Worm (Caenorhabditis elegans): ENCODE results near the gene rer-1.

Gene rer-1

DNA sequence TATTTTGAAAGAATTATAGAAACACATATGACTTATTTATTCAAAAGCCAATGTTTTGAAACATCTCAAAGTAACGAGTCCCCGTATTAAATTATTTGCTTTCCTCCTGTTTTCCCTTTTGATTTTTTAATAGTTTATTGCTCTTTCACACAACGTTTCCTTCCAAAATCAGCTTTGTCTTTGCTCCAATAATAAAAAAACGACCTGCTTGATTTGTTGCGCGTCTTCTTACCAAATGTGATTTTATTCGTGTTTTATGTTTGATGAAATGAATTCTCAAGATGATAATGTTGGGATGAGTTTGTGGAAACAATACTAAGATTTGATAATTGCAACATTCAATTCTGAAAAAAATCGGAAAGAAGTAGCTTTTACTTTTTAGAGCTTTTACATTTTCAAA is 1.2 kb downstream of the rer-1 start:
- TF ChIP-seq ces-1 (GFP tag; optimal IDR thresholded peaks at IDR 0.05) (no peak), hlh-1 (tag; optimal IDR thresholded peaks at IDR 0.05) (no peak), lin-13 (tag; optimal IDR thresholded peaks at IDR 0.05) (no peak), drap-1 (GFP tag; optimal IDR thresholded peaks at IDR 0.05) (no peak), elt-1 (tag; optimal IDR thresholded peaks at IDR 0.05; ENCODE audit: borderline replicate concordance, insufficient read depth) (no peak), M03D4.4 (tag; optimal IDR thresholded peaks at IDR 0.05) (no peak), ceh-39 (tag; optimal IDR thresholded peaks at IDR 0.05) (no peak), unc-120 (tag; optimal IDR thresholded peaks at IDR 0.05; ENCODE audit: poor library complexity, severe bottlenecking) (no peak), snpc-4 (tag; optimal IDR thresholded peaks at IDR 0.05) (no peak), nhr-2 (tag; optimal IDR thresholded peaks at IDR 0.05) (no peak), cnd-1 (tag; optimal IDR thresholded peaks at IDR 0.05) (no peak), unc-39 (tag; optimal IDR thresholded peaks at IDR 0.05) (no peak)

DNA sequence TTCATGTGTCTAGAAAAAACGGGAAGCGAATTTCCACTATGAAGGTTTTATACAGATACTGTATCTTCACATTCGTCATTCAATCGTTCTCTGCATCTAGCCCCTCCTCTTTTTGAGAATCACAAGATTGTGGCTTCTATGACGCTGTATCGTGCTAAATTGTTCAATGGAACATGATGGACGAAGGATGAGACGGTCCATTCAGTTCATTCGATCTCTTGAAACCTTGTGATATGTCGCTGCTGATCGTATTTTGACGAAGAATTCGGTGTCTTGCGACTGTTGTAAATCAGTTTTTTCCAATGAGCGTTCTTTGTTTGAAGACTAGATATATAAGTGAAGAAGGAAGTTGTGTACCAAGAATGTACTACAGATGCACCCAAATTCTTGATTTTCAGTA is 2.5 kb downstream of the rer-1 start:
- TF ChIP-seq M03D4.4 (tag; optimal IDR thresholded peaks at IDR 0.05) (no peak), drap-1 (GFP tag; optimal IDR thresholded peaks at IDR 0.05) (no peak), elt-3 (tag; optimal IDR thresholded peaks at IDR 0.05) (no peak), pha-4 (tag; optimal IDR thresholded peaks at IDR 0.05) (no peak), flh-1 (GFP tag; optimal IDR thresholded peaks at IDR 0.05) (no peak)

DNA sequence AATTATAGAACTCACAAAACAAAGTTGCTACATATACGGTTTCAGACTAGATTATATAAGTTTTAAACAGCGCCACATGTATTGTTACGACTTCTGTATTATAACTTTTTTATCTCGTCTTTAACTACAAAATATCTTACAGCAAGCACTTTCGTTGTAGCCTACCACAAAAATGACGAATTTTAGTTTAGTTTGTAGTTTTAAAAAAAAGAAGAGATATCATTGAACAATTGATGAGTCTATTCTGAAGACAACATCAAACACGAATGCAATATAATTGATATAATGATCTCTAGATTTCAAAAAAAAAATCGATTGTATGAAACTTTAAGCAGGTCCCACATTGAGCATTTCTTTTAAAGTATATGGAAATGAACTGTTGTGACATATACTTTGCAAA is 3.1 kb downstream of the rer-1 start:
- TF ChIP-seq elt-3 (tag; optimal IDR thresholded peaks at IDR 0.05) (no peak), lsy-2 (tag; optimal IDR thresholded peaks at IDR 0.05) (no peak), blmp-1 (tag; optimal IDR thresholded peaks at IDR 0.05) (no peak), M03D4.4 (tag; optimal IDR thresholded peaks at IDR 0.05) (no peak)

DNA sequence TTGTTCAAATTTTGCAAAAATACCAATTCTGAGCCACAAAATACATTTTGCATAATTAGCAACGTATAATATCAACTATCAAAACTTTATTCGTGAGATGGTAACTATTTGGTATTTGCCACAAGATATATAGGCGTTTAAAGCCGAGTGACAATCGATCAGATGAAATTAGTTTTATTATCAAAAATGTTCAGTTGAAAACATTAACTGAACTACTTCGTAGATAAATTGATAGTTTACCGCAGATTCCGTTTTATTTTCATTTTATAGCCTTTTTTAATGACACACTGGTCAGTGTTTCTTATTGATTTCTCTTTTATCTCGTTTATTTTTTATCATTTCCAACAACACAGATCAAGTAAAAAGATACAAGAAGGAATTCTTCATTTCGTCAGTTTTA is 6.1 kb downstream of the rer-1 start:
- TF ChIP-seq M03D4.4 (tag; optimal IDR thresholded peaks at IDR 0.05): no peak
- TF ChIP-seq nhr-76 (tag; optimal IDR thresholded peaks at IDR 0.05): no peak
- no peak for TF ChIP-seq lin-32 (GFP tag; optimal IDR thresholded peaks at IDR 0.05)
- no peak for TF ChIP-seq hlh-1 (tag; optimal IDR thresholded peaks at IDR 0.05)
- TF ChIP-seq tbx-8 (GFP tag; optimal IDR thresholded peaks at IDR 0.05): no peak
- no peak for TF ChIP-seq sptf-1 (tag; optimal IDR thresholded peaks at IDR 0.05)
- TF ChIP-seq snpc-4 (tag; optimal IDR thresholded peaks at IDR 0.05): no peak

DNA sequence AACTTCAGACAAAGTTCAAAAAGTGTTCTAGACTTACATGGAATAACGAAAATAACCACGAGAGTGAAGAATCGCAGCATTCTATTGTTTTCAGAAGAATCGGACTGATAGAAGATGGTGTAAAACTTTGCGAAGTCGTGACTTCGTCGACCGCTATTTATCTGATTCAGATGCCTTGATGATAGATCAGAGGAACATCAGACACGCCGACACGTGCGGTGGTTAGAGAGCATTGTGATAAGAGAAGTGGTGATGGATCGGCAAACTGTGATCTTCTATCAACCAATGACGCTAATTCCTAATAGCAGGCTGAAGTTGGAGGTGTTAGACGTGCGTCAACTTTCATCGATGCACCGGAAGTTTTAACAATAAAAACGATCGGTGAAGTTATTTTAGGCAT is 7.1 kb downstream of the rer-1 start:
- TF ChIP-seq unc-62 (GFP tag; optimal IDR thresholded peaks at IDR 0.05) (no peak), nhr-2 (tag; optimal IDR thresholded peaks at IDR 0.05) (no peak), hlh-1 (tag; optimal IDR thresholded peaks at IDR 0.05) (no peak), unc-39 (tag; optimal IDR thresholded peaks at IDR 0.05) (no peak), flh-1 (GFP tag; optimal IDR thresholded peaks at IDR 0.05) (no peak)

DNA sequence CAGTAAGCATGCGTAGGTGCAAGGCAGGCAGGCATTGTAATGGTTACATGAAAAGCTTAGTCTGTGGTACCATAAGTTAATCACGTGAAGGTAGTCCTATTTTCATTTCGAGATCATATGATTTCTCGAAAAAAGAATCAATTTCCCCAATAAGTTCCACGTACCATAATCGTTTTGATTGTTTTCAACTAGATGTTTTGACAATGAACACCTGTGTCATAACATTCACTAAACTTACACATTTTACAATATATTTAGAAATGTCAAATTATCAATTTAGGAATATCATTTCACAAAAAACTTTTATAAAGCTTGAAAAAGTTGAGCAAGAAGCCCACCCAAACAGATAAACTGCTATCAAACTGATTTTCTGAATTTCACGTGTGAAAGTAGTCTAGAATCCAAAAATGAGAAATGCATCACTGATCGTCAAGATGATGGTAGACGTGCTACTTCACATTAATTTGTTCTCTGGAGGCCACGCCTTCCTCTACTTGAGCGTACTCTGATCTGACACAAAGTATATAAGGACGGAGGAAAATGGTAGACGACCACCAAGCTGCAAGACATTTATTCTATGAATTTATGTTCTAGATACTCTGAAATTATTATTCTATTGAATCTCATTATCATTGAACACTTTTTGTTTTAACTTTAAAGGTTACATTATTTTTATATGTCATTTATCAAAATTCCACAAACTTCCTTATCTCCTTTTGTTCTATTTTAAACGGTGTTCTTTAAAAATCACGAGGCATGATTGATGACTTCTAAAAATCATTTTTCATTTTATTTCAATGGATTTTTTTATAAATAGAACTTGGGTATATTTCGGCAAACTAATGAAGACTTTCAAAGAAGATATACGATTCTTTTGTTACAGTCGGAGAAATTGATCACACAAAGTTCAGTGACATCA is 8.1 kb downstream of the rer-1 start, which contains the start of gene F46C5.10:
Gene F46C5.10 (minus strand): TSS at position 51 of the 919 bp plus-strand sequence.
- no peak for TF ChIP-seq unc-62 (GFP tag; optimal IDR thresholded peaks at IDR 0.05)
- TF ChIP-seq ces-1 (GFP tag; optimal IDR thresholded peaks at IDR 0.05): no peak
- TF ChIP-seq hlh-1 (tag; optimal IDR thresholded peaks at IDR 0.05): no peak
- TF ChIP-seq ceh-43 (GFP tag; optimal IDR thresholded peaks at IDR 0.05): no peak
- no peak for TF ChIP-seq drap-1 (GFP tag; optimal IDR thresholded peaks at IDR 0.05)
- no peak for TF ChIP-seq ceh-39 (tag; optimal IDR thresholded peaks at IDR 0.05)
- TF ChIP-seq mls-2 (tag; optimal IDR thresholded peaks at IDR 0.05): no peak
- TF ChIP-seq pha-4 (tag; optimal IDR thresholded peaks at IDR 0.05): no peak
- TF ChIP-seq mab-5 (tag; optimal IDR thresholded peaks at IDR 0.05): no peak
- no peak for TF ChIP-seq nhr-2 (tag; optimal IDR thresholded peaks at IDR 0.05)
- TF ChIP-seq M03D4.4 (tag; optimal IDR thresholded peaks at IDR 0.05): no peak
- TF ChIP-seq nhr-12 (tag; optimal IDR thresholded peaks at IDR 0.05): no peak
- TF ChIP-seq lin-13 (tag; optimal IDR thresholded peaks at IDR 0.05): no peak
- no peak for TF ChIP-seq unc-39 (tag; optimal IDR thresholded peaks at IDR 0.05)
- TF ChIP-seq sem-2 (GFP tag; optimal IDR thresholded peaks at IDR 0.05): no peak
- no peak for TF ChIP-seq nhr-28 (tag; optimal IDR thresholded peaks at IDR 0.05)
- TF ChIP-seq nhr-76 (tag; optimal IDR thresholded peaks at IDR 0.05): no peak
- TF ChIP-seq elt-1 (tag; optimal IDR thresholded peaks at IDR 0.05; ENCODE audit: borderline replicate concordance, insufficient read depth): no peak

Data from whole organism, mixed stage, embryonic.